Worm (Caenorhabditis elegans) whole organism, L1 larva: ENCODE data around the gene Y9C9A.16.

Source experiments
- Y116A8C.19 ChIP-seq: sonication (generic microtip); optimal IDR thresholded peaks from 2 replicates; lab custom pipeline; 2016; ENCODE audit warnings: missing compliant biosample characterization, missing genetic modification characterization, borderline replicate concordance
- alr-1 ChIP-seq: fragments of 200-800 bp; sonication (Bioruptor generic); optimal IDR thresholded peaks from 2 replicates; lab custom pipeline; 2018; ENCODE audit warnings: borderline replicate concordance, mild to moderate bottlenecking, missing genetic modification characterization, missing compliant biosample characterization
- aly-2 ChIP-seq: fragments of 150-350 bp; optimal IDR thresholded peaks from 2 replicates; lab custom pipeline; 2014; ENCODE audit warnings: missing biosample characterization, missing genetic modification characterization
- ama-1 ChIP-seq: fragments of 150-350 bp; optimal IDR thresholded peaks from 2 replicates; lab custom pipeline; 2014
- blmp-1 ChIP-seq: fragments of 150-350 bp; optimal IDR thresholded peaks from 2 replicates; lab custom pipeline; 2014; ENCODE audit warnings: missing biosample characterization, missing genetic modification characterization
- ceh-82 ChIP-seq, 3 experiments: fragments of 150-350 bp in 1 of 3; sonication (generic microtip) in 2 of 3; optimal IDR thresholded peaks; 2 replicates each; lab custom pipeline; 2014 to 2017; ENCODE audit warnings: missing biosample characterization in 3 of 3, missing genetic modification characterization in 3 of 3
- ceh-88 ChIP-seq: fragments of 200-800 bp; sonication (Bioruptor generic); IDR thresholded peaks from 2 replicates; pipeline ENCODE4 v1.3.6; 2022; ENCODE audit warnings: missing genetic modification characterization, missing compliant biosample characterization
- ces-1 ChIP-seq: fragments of 150-350 bp; optimal IDR thresholded peaks from 2 replicates; lab custom pipeline; 2014; ENCODE audit warnings: missing biosample characterization, missing genetic modification reagents, missing genetic modification characterization
- efl-3 ChIP-seq: fragments of 200-800 bp; sonication (Bioruptor generic); optimal IDR thresholded peaks from 2 replicates; lab custom pipeline; 2018; ENCODE audit warnings: mild to moderate bottlenecking, missing genetic modification characterization, missing compliant biosample characterization
- egl-13 ChIP-seq: sonication (generic microtip); optimal IDR thresholded peaks from 2 replicates; lab custom pipeline; 2016; ENCODE audit warnings: missing genotype, missing genetic modification reagents, missing genetic modification characterization, missing compliant biosample characterization
- elt-2 ChIP-seq: sonication (generic microtip); optimal IDR thresholded peaks from 2 replicates; lab custom pipeline; 2016; ENCODE audit warnings: missing genetic modification characterization, mild to moderate bottlenecking, inconsistent platforms, missing compliant biosample characterization, missing genetic modification reagents
- fkh-10 ChIP-seq: sonication (generic microtip); optimal IDR thresholded peaks from 2 replicates; lab custom pipeline; 2017; ENCODE audit warnings: missing biosample characterization, missing genetic modification reagents, missing genetic modification characterization
- grh-1 ChIP-seq: fragments of 200-800 bp; sonication (Bioruptor generic); IDR thresholded peaks from 2 replicates; pipeline ENCODE4 v1.3.6; 2022; ENCODE audit warnings: missing genetic modification reagents, missing genetic modification characterization, missing compliant biosample characterization
- hlh-17 ChIP-seq: fragments of 200-800 bp; sonication (Bioruptor generic); optimal IDR thresholded peaks from 2 replicates; lab custom pipeline; 2018; ENCODE audit warnings: missing genetic modification characterization, mild to moderate bottlenecking, missing compliant biosample characterization, moderate library complexity, borderline replicate concordance
- hpl-2 ChIP-seq: fragments of 150-350 bp; optimal IDR thresholded peaks from 2 replicates; lab custom pipeline; 2014; ENCODE audit warnings: missing biosample characterization, missing genetic modification reagents, missing genetic modification characterization
- isw-1 ChIP-seq: fragments of 200-800 bp; sonication (Bioruptor generic); IDR thresholded peaks from 2 replicates; pipeline ENCODE4 v1.3.6; 2022; ENCODE audit warnings: missing genetic modification characterization, missing compliant biosample characterization
- lin-13 ChIP-seq: fragments of 150-350 bp; optimal IDR thresholded peaks from 2 replicates; lab custom pipeline; 2014; ENCODE audit warnings: missing biosample characterization, missing genetic modification reagents, missing genetic modification characterization
- lin-39 ChIP-seq: fragments of 150-350 bp; optimal IDR thresholded peaks from 2 replicates; lab custom pipeline; 2014; ENCODE audit warnings: missing biosample characterization, missing genetic modification reagents, missing genetic modification characterization
- lsy-2 ChIP-seq, 2 experiments: fragments of 150-350 bp; optimal IDR thresholded peaks; 2 replicates each; lab custom pipeline; 2014; ENCODE audit warnings: missing biosample characterization in 2 of 2, missing genetic modification characterization in 2 of 2
- mab-9 ChIP-seq: fragments of 200-800 bp; sonication (Bioruptor generic); IDR thresholded peaks from 2 replicates; pipeline ENCODE4 v1.3.6; 2022; ENCODE audit warnings: missing genetic modification reagents, missing genetic modification characterization, missing compliant biosample characterization
- nhr-12 ChIP-seq: sonication (generic microtip); optimal IDR thresholded peaks from 2 replicates; lab custom pipeline; 2017; ENCODE audit warnings: missing biosample characterization, missing genetic modification characterization
- nhr-19 ChIP-seq: fragments of 200-800 bp; sonication (Bioruptor generic); conservative IDR thresholded peaks from 2 replicates; pipeline ENCODE4 v1.3.6; 2022; ENCODE audit warnings: missing genetic modification characterization, missing compliant biosample characterization
- nhr-20 ChIP-seq: sonication (generic microtip); optimal IDR thresholded peaks from 2 replicates; lab custom pipeline; 2016; ENCODE audit warnings: mild to moderate bottlenecking, missing genetic modification characterization, missing compliant biosample characterization
- nhr-237 ChIP-seq: fragments of 150-350 bp; optimal IDR thresholded peaks from 2 replicates; lab custom pipeline; 2014; ENCODE audit warnings: missing biosample characterization, missing genetic modification characterization
- nhr-85 ChIP-seq: sonication (generic microtip); peaks from one replicate; lab custom pipeline; 2016; ENCODE audit warnings: missing genetic modification characterization, inconsistent platforms, missing compliant biosample characterization
- pag-3 ChIP-seq: sonication (generic microtip); optimal IDR thresholded peaks from 2 replicates; lab custom pipeline; 2017; ENCODE audit warnings: missing genetic modification characterization, mild to moderate bottlenecking, missing compliant biosample characterization, antibody characterized with exemption, borderline replicate concordance; ENCODE audit not compliant: insufficient read depth
- pqm-1 ChIP-seq: sonication (generic microtip); optimal IDR thresholded peaks from 3 replicates; lab custom pipeline; 2017; ENCODE audit warnings: missing biosample characterization, missing genetic modification characterization
- rnt-1 ChIP-seq: sonication (generic microtip); optimal IDR thresholded peaks from 2 replicates; lab custom pipeline; 2016; ENCODE audit warnings: mild to moderate bottlenecking, missing genetic modification characterization, moderate library complexity, missing compliant biosample characterization
- swsn-7 ChIP-seq: sonication (generic microtip); optimal IDR thresholded peaks from 2 replicates; lab custom pipeline; 2016; ENCODE audit warnings: missing genetic modification characterization, missing compliant biosample characterization
- tbx-2 ChIP-seq: sonication (generic microtip); optimal IDR thresholded peaks from 2 replicates; lab custom pipeline; 2016; ENCODE audit warnings: missing genetic modification characterization, missing compliant biosample characterization
- unc-30 ChIP-seq: sonication (generic microtip); optimal IDR thresholded peaks from 2 replicates; lab custom pipeline; 2017; ENCODE audit warnings: missing biosample characterization, missing genetic modification characterization
- unc-62 ChIP-seq: fragments of 150-350 bp; optimal IDR thresholded peaks from 2 replicates; lab custom pipeline; 2014; ENCODE audit warnings: missing biosample characterization, missing genetic modification reagents, missing genetic modification characterization
- unc-86 ChIP-seq: sonication (generic microtip); optimal IDR thresholded peaks from 2 replicates; lab custom pipeline; 2016; ENCODE audit warnings: missing genetic modification characterization, missing compliant biosample characterization

Y9C9A.16 gene

ce11 chrIV:5012241-5012640 is 36.3 kb upstream of the Y9C9A.16 start, which contains the start of gene srm-1:
Gene srm-1 (plus strand): TSS chrIV:5012541.
- no peak for TF ChIP-seq isw-1 (GFP tag; lab: Robert Waterston, UW)
- no peak for TF ChIP-seq lin-39 (tag; lab: Kevin White, UChicago)
- no peak for TF ChIP-seq lsy-2 (tag; optimal IDR thresholded peaks at IDR 0.05; lab: Kevin White, UChicago)
- no peak for TF ChIP-seq efl-3 (GFP tag; lab: Kevin White, UChicago)
- no peak for TF ChIP-seq ama-1 (lab: Kevin White, UChicago)

- TF ChIP-seq pqm-1 (no peak), mab-9 (no peak), ceh-88 (GFP tag; lab: Robert Waterston, UW) (no peak), elt-2 (no peak), unc-30 (tag; lab: Kevin White, UChicago) (no peak), hlh-17 (GFP tag; lab: Kevin White, UChicago) (no peak)
Measured at ce11 chrIV:5008378-5008777, 32.5 kb upstream of the Y9C9A.16 start, which contains the start of gene srm-2. Gene srm-2 (plus strand): TSS chrIV:5008678.

- TF ChIP-seq tbx-2 (no peak), hpl-2 (GFP tag; lab: Kevin White, UChicago) (no peak), Y116A8C.19 (no peak), nhr-237 (no peak), fkh-10 (GFP tag; lab: Kevin White, UChicago) (no peak), pag-3 (no peak), efl-3 (GFP tag; lab: Kevin White, UChicago) (no peak), nhr-20 (tag; lab: Kevin White, UChicago) (no peak), lin-13 (GFP tag; lab: Kevin White, UChicago) (no peak), ceh-82 (tag; optimal IDR thresholded peaks at IDR 0.05; lab: Kevin White, UChicago) (no peak), nhr-85 (no peak), nhr-19 (GFP tag; lab: Robert Waterston, UW) (no peak), aly-2 (no peak), rnt-1 (tag; lab: Kevin White, UChicago) (no peak), ces-1 (GFP tag; lab: Kevin White, UChicago) (no peak), unc-86 (tag; lab: Kevin White, UChicago) (no peak), unc-62 (GFP tag; lab: Kevin White, UChicago) (no peak), mab-9 (no peak), swsn-7 (no peak), egl-13 (no peak)
Measured at ce11 chrIV:5005154-5005553, 29.2 kb upstream of the Y9C9A.16 start.

ce11 chrIV:5002448-5002847 is 26.5 kb upstream of the Y9C9A.16 start, which contains the start of gene pes-1:
Gene pes-1 (plus strand): TSS chrIV:5002748.
- no peak for TF ChIP-seq blmp-1 (tag; lab: Kevin White, UChicago)
- no peak for TF ChIP-seq lin-39 (tag; lab: Kevin White, UChicago)
- no peak for TF ChIP-seq nhr-237
- TF ChIP-seq nhr-85: no peak
- TF ChIP-seq, all 84 proteins: peak for 0

- TF ChIP-seq nhr-19 (GFP tag; lab: Robert Waterston, UW) (no peak), nhr-12 (tag; lab: Kevin White, UChicago) (no peak)
- TF ChIP-seq, all 84 proteins: peak for 0
Measured at ce11 chrIV:4996956-4997355, 21.0 kb upstream of the Y9C9A.16 start.

- no peak for TF ChIP-seq nhr-12 (tag; lab: Kevin White, UChicago)
- TF ChIP-seq swsn-7: no peak
Measured at ce11 chrIV:4995842-4996241, 19.9 kb upstream of the Y9C9A.16 start, which contains the start of gene ssq-2. Gene ssq-2 (plus strand): TSS chrIV:4996142.

- TF ChIP-seq grh-1 (GFP tag; lab: Robert Waterston, UW) (no peak), fkh-10 (GFP tag; lab: Kevin White, UChicago) (no peak), alr-1 (tag; lab: Kevin White, UChicago) (no peak)
Measured at ce11 chrIV:4993128-4993527, 17.2 kb upstream of the Y9C9A.16 start.
